Fruit fly (Drosophila melanogaster) whole organism, prepupa: ENCODE results near the gene Cpr65Ax1.

ENCODE experiments used
- Blimp-1 ChIP-seq: fragments of 200-800 bp; sonication (Bioruptor generic); optimal IDR thresholded peaks from 3 replicates; lab custom pipeline; 2017; ENCODE audit warnings: missing biosample characterization, missing genetic modification characterization, mild to moderate bottlenecking, moderate library complexity, missing genetic modification reagents
- CG10631 ChIP-seq: fragments of 200-800 bp; sonication (Bioruptor generic); optimal IDR thresholded peaks from 2 replicates; lab custom pipeline; 2016; ENCODE audit warnings: missing biosample characterization, missing genetic modification characterization
- CG10669 ChIP-seq: fragments of 200-800 bp; sonication (Bioruptor generic); optimal IDR thresholded peaks from 3 replicates; lab custom pipeline; 2018; ENCODE audit warnings: missing biosample characterization, mild to moderate bottlenecking, missing genetic modification characterization, moderate library complexity
- CG11762 ChIP-seq: fragments of 200-800 bp; sonication (Bioruptor generic); optimal IDR thresholded peaks from 3 replicates; lab custom pipeline; 2016; ENCODE audit warnings: missing biosample characterization, missing genetic modification characterization; ENCODE audit not compliant: insufficient read depth
- CG11902 ChIP-seq: fragments of 200-800 bp; sonication (Bioruptor generic); optimal IDR thresholded peaks from 3 replicates; lab custom pipeline; 2016; ENCODE audit warnings: missing biosample characterization, missing genetic modification characterization
- CG15336 ChIP-seq: fragments of 200-800 bp; sonication (Bioruptor generic); IDR thresholded peaks from 2 replicates; pipeline ENCODE4 v1.3.6; 2022; ENCODE audit warnings: missing biosample characterization, missing genetic modification characterization
- CG1621 ChIP-seq: fragments of 200-800 bp; sonication (Bioruptor generic); optimal IDR thresholded peaks from 3 replicates; lab custom pipeline; 2018; ENCODE audit warnings: missing biosample characterization, mild to moderate bottlenecking, missing genetic modification characterization
- CG16779 ChIP-seq: fragments of 200-800 bp; sonication (Bioruptor generic); optimal IDR thresholded peaks from 3 replicates; lab custom pipeline; 2017; ENCODE audit warnings: missing biosample characterization, mild to moderate bottlenecking, missing genetic modification characterization
- CG3032 ChIP-seq: fragments of 200-800 bp; optimal IDR thresholded peaks from 2 replicates; lab custom pipeline; 2019; ENCODE audit warnings: missing biosample characterization, mild to moderate bottlenecking, missing genetic modification characterization, moderate library complexity
- CG32006 ChIP-seq: fragments of 200-800 bp; sonication (Bioruptor generic); optimal IDR thresholded peaks from 3 replicates; lab custom pipeline; 2017; ENCODE audit warnings: missing biosample characterization, mild to moderate bottlenecking, missing genetic modification characterization
- CG3919 ChIP-seq: fragments of 200-800 bp; sonication (Bioruptor generic); optimal IDR thresholded peaks from 3 replicates; lab custom pipeline; 2016; ENCODE audit warnings: missing biosample characterization, missing genetic modification characterization
- CG6276 ChIP-seq: fragments of 200-800 bp; sonication (Bioruptor generic); optimal IDR thresholded peaks from 2 replicates; lab custom pipeline; 2017; ENCODE audit warnings: missing biosample characterization, mild to moderate bottlenecking, missing genetic modification characterization
- CG6792 ChIP-seq: fragments of 200-800 bp; sonication (Bioruptor generic); optimal IDR thresholded peaks from 3 replicates; lab custom pipeline; 2016; ENCODE audit warnings: missing biosample characterization, missing genetic modification characterization
- CG6808 ChIP-seq: fragments of 200-800 bp; sonication (Bioruptor generic); optimal IDR thresholded peaks from 3 replicates; lab custom pipeline; 2017; ENCODE audit warnings: missing biosample characterization, missing genetic modification characterization, mild to moderate bottlenecking, moderate library complexity, missing genetic modification reagents
- CG7368 ChIP-seq: fragments of 200-800 bp; sonication (Bioruptor generic); optimal IDR thresholded peaks from 3 replicates; lab custom pipeline; 2016; ENCODE audit warnings: missing biosample characterization, missing genetic modification characterization
- CG8319 ChIP-seq: fragments of 200-800 bp; sonication (Bioruptor generic); optimal IDR thresholded peaks from 3 replicates; lab custom pipeline; 2016; ENCODE audit warnings: missing biosample characterization, missing genetic modification characterization
- CG8632 ChIP-seq: fragments of 200-800 bp; sonication (Bioruptor generic); optimal IDR thresholded peaks from 3 replicates; lab custom pipeline; 2016; ENCODE audit warnings: missing biosample characterization, missing genetic modification characterization
- Eip75B ChIP-seq: fragments of 200-800 bp; sonication (Bioruptor generic); optimal IDR thresholded peaks from 3 replicates; lab custom pipeline; 2016; ENCODE audit warnings: missing biosample characterization, missing genetic modification characterization
- Eip78C ChIP-seq: fragments of 200-800 bp; sonication (Bioruptor generic); peaks from one replicate; lab custom pipeline; 2016; ENCODE audit warnings: missing biosample characterization, missing genetic modification characterization
- Eip93F ChIP-seq: fragments of 200-800 bp; sonication (Bioruptor generic); optimal IDR thresholded peaks from 2 replicates; lab custom pipeline; 2016; ENCODE audit warnings: missing biosample characterization, mild to moderate bottlenecking, missing genetic modification characterization
- Hr38 ChIP-seq: sonication (Bioruptor generic); optimal IDR thresholded peaks from 2 replicates; lab custom pipeline; 2016; ENCODE audit warnings: missing biosample characterization, missing genetic modification characterization
- Lpt ChIP-seq: fragments of 200-800 bp; sonication (Bioruptor generic); optimal IDR thresholded peaks from 3 replicates; lab custom pipeline; 2016; ENCODE audit warnings: missing biosample characterization, missing genetic modification characterization
- Met ChIP-seq: fragments of 200-800 bp; sonication (Bioruptor generic); optimal IDR thresholded peaks from 3 replicates; lab custom pipeline; 2016; ENCODE audit warnings: missing biosample characterization, missing genetic modification characterization
- OdsH ChIP-seq: fragments of 200-800 bp; sonication (Bioruptor generic); optimal IDR thresholded peaks from 3 replicates; lab custom pipeline; 2016; ENCODE audit warnings: missing biosample characterization, missing genetic modification characterization
- Sox15 ChIP-seq: fragments of 200-800 bp; sonication (Bioruptor generic); optimal IDR thresholded peaks from 3 replicates; lab custom pipeline; 2016; ENCODE audit warnings: missing biosample characterization, missing genetic modification characterization
- achi ChIP-seq: fragments of 200-800 bp; sonication (Bioruptor generic); optimal IDR thresholded peaks from 3 replicates; lab custom pipeline; 2016; ENCODE audit warnings: missing biosample characterization, missing genetic modification characterization
- acj6 ChIP-seq: fragments of 200-800 bp; sonication (Bioruptor generic); optimal IDR thresholded peaks from 3 replicates; lab custom pipeline; 2016; ENCODE audit warnings: missing biosample characterization, missing genetic modification characterization
- cyc ChIP-seq: fragments of 200-800 bp; sonication (Bioruptor generic); optimal IDR thresholded peaks from 3 replicates; lab custom pipeline; 2016; ENCODE audit warnings: missing biosample characterization, missing genetic modification characterization
- dac ChIP-seq: fragments of 200-800 bp; sonication (Bioruptor generic); optimal IDR thresholded peaks from 2 replicates; lab custom pipeline; 2017; ENCODE audit warnings: missing biosample characterization, mild to moderate bottlenecking, missing genetic modification characterization
- fkh ChIP-seq: fragments of 200-800 bp; sonication (Bioruptor generic); optimal IDR thresholded peaks from 3 replicates; lab custom pipeline; 2017; ENCODE audit warnings: missing biosample characterization, mild to moderate bottlenecking, missing genetic modification characterization, moderate library complexity
- lz ChIP-seq: fragments of 200-800 bp; sonication (Bioruptor generic); optimal IDR thresholded peaks from 3 replicates; lab custom pipeline; 2016; ENCODE audit warnings: missing biosample characterization, missing genetic modification characterization
- pdm3 ChIP-seq: fragments of 200-800 bp; sonication (Bioruptor generic); optimal IDR thresholded peaks from 3 replicates; lab custom pipeline; 2016; ENCODE audit warnings: missing biosample characterization, missing genetic modification characterization
- salr ChIP-seq, 2 experiments: fragments of 200-800 bp; sonication (Bioruptor generic); optimal IDR thresholded peaks; 3 replicates each; lab custom pipeline; 2016 to 2018; ENCODE audit warnings: missing biosample characterization in 2 of 2, missing genetic modification characterization in 2 of 2, mild to moderate bottlenecking in 1 of 2
- spab ChIP-seq: fragments of 200-800 bp; sonication (Bioruptor generic); optimal IDR thresholded peaks from 2 replicates; lab custom pipeline; 2017; ENCODE audit warnings: missing biosample characterization, mild to moderate bottlenecking, missing genetic modification characterization, missing genetic modification reagents
- ss ChIP-seq, 2 experiments: fragments of 200-800 bp; sonication (Bioruptor generic); optimal IDR thresholded peaks; 2 replicates in 1 of 2; 3 replicates in 1 of 2; lab custom pipeline; 2017 to 2018; ENCODE audit warnings: mild to moderate bottlenecking in 2 of 2, missing biosample characterization in 2 of 2, missing genetic modification characterization in 2 of 2, moderate library complexity in 1 of 2
- svp ChIP-seq: fragments of 200-800 bp; sonication (Bioruptor generic); peaks from one replicate; lab custom pipeline; 2016; ENCODE audit warnings: missing biosample characterization, missing genetic modification characterization
- topi ChIP-seq: fragments of 200-800 bp; sonication (Bioruptor generic); optimal IDR thresholded peaks from 3 replicates; lab custom pipeline; 2016; ENCODE audit warnings: missing biosample characterization, missing genetic modification characterization

Cpr65Ax1 gene

dm6 chr3L:6129591-6129990 is 18.2 kb downstream of the Cpr65Ax1 start:
- TF ChIP-seq Blimp-1 (no peak), ss (GFP tag; optimal IDR thresholded peaks at IDR 0.05; lab: Kevin White, UChicago) (no peak), pdm3 (GFP tag; lab: Kevin White, UChicago) (no peak), Sox15 (no peak), CG32006 (GFP tag; lab: Kevin White, UChicago) (no peak), achi (GFP tag; lab: Kevin White, UChicago) (no peak), CG3032 (no peak), OdsH (GFP tag; lab: Kevin White, UChicago) (no peak), CG16779 (tag; lab: Kevin White, UChicago) (no peak), spab (GFP tag; lab: Kevin White, UChicago) (no peak), Eip93F (GFP tag; lab: Kevin White, UChicago) (no peak), acj6 (GFP tag; lab: Kevin White, UChicago) (no peak), CG7368 (GFP tag; lab: Kevin White, UChicago) (no peak), CG15336 (no peak), Eip75B (GFP tag; lab: Kevin White, UChicago) (no peak), CG10669 (no peak), Lpt (no peak), dac (GFP tag; lab: Kevin White, UChicago) (no peak), CG11762 (GFP tag; lab: Kevin White, UChicago) (no peak), CG8632 (GFP tag; lab: Kevin White, UChicago) (no peak)

dm6 chr3L:6125409-6125689 is 22.4 kb downstream of the Cpr65Ax1 start:
- TF ChIP-seq CG3032 (no peak), CG7368 (GFP tag; lab: Kevin White, UChicago) (no peak), CG1621 (tag; lab: Kevin White, UChicago) (no peak), salr (GFP tag; optimal IDR thresholded peaks at IDR 0.05; lab: Kevin White, UChicago) (no peak), CG11762 (GFP tag; lab: Kevin White, UChicago) (no peak)

dm6 chr3L:6124616-6125408 is 23.0 kb downstream of the Cpr65Ax1 start:
- TF ChIP-seq CG3919 (peak; percentile 72), OdsH (GFP tag; lab: Kevin White, UChicago) (peak; percentile 15), svp (peak; percentile 63), CG7368 (GFP tag; lab: Kevin White, UChicago) (peak; percentile 29), Met (GFP tag; lab: Kevin White, UChicago) (peak; percentile 11), Hr38 (no peak), CG8632 (GFP tag; lab: Kevin White, UChicago) (no peak), CG10669 (peak; percentile 41), lz (GFP tag; lab: Kevin White, UChicago) (peak; percentile 43), Eip78C (peak; percentile 87), Eip75B (GFP tag; lab: Kevin White, UChicago) (peak; percentile 43), CG6276 (GFP tag; lab: Kevin White, UChicago) (no peak), pdm3 (GFP tag; lab: Kevin White, UChicago) (peak; percentile 3), Blimp-1 (peak; percentile 3), topi (GFP tag; lab: Kevin White, UChicago) (peak; percentile 41), Eip93F (GFP tag; lab: Kevin White, UChicago) (no peak), CG8319 (GFP tag; lab: Kevin White, UChicago) (peak; percentile 12), fkh (GFP tag; lab: Kevin White, UChicago) (peak; percentile 48), CG10631 (GFP tag; lab: Kevin White, UChicago) (no peak), CG6792 (GFP tag; lab: Kevin White, UChicago) (no peak), CG32006 (GFP tag; lab: Kevin White, UChicago) (no peak), CG11902 (GFP tag; lab: Kevin White, UChicago) (no peak), CG6808 (GFP tag; lab: Kevin White, UChicago) (peak; percentile 10), cyc (peak; percentile 26)
